Worm (Caenorhabditis elegans) whole organism, L4 larva: ENCODE data around the gene F08G2.5.

Experiments
- Y48G9A.11 ChIP-seq: fragments of 200-800 bp; sonication (Bioruptor generic); IDR thresholded peaks from 2 replicates; pipeline ENCODE4 v1.3.6; 2022; ENCODE audit warnings: missing genetic modification reagents, missing genetic modification characterization, missing compliant biosample characterization
- snpc-4 ChIP-seq: fragments of 150-350 bp; optimal IDR thresholded peaks from 2 replicates; lab custom pipeline; 2014; ENCODE audit warnings: missing biosample characterization, missing genetic modification characterization
- unc-39 ChIP-seq: sonication (generic microtip); optimal IDR thresholded peaks from 2 replicates; lab custom pipeline; 2017; ENCODE audit warnings: missing biosample characterization, missing genetic modification characterization
- ztf-11 ChIP-seq: fragments of 150-350 bp; optimal IDR thresholded peaks from 2 replicates; lab custom pipeline; 2014; ENCODE audit warnings: missing biosample characterization, missing genetic modification characterization

ce11 chrII:13882405-13882804, 49.0 kb upstream of the F08G2.5 start, which contains the start of gene hda-10:
- no peak for TF ChIP-seq Y48G9A.11
- TF ChIP-seq snpc-4 (tag; lab: Kevin White, UChicago) = no peak
- no peak for TF ChIP-seq ztf-11 (tag; lab: Kevin White, UChicago)
- no peak for TF ChIP-seq unc-39 (tag; lab: Kevin White, UChicago)
